Worm (Caenorhabditis elegans): ENCODE measurements around the gene eat-17.

- TF ChIP-seq lin-11 (tag; optimal IDR thresholded peaks at IDR 0.05) (no peak), nfya-1 (tag; optimal IDR thresholded peaks at IDR 0.05) (no peak), ama-1 (optimal IDR thresholded peaks at IDR 0.05) (no peak), nhr-232 (tag; optimal IDR thresholded peaks at IDR 0.05) (no peak), unc-86 (tag; optimal IDR thresholded peaks at IDR 0.05) (no peak), ets-4 (tag; optimal IDR thresholded peaks at IDR 0.05) (no peak), K09A11.1 (tag; optimal IDR thresholded peaks at IDR 0.05; ENCODE audit: insufficient read depth) (no peak), ceh-14 (tag; optimal IDR thresholded peaks at IDR 0.05) (no peak), tbx-2 (tag; optimal IDR thresholded peaks at IDR 0.05) (no peak), dmd-4 (tag; optimal IDR thresholded peaks at IDR 0.05; ENCODE audit: borderline replicate concordance) (no peak), dve-1 (tag; optimal IDR thresholded peaks at IDR 0.05) (no peak), pqm-1 (tag; optimal IDR thresholded peaks at IDR 0.05) (no peak), che-1 (tag; optimal IDR thresholded peaks at IDR 0.05) (no peak)
Observed at ce11 chrX:16418396-16418795, 1.8 kb upstream of the eat-17 start.
